Worm (Caenorhabditis elegans) whole organism, dauer: Measurements from ENCODE around the gene T19D7.7.

ENCODE experiments used
- unc-62 ChIP-seq: sonication (generic microtip); optimal IDR thresholded peaks from 2 replicates; lab custom pipeline; 2017; ENCODE audit warnings: missing biosample characterization, missing genetic modification reagents, missing genetic modification characterization

T19D7.7 gene

DNA sequence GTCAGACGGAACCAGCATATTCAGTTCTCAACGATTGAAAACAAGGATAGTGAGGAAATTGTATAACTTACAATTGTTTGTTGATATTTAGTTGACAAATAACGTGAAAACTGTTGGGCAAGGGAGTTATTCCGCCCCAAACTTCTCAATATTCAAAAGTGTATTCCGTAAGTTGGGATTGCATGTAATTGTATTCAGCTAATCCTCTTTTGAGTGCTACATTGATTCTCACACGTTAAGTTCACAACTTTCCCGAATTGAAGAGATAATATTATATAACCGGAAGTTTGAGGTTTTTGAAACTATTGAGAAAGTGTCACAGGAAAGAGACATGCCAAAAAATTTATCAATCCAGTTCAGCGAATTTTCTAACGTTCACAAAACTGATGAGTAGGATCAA is 26.0 kb downstream of the T19D7.7 start, which contains the start of gene ifc-2:
TSS of gene ifc-2 (minus strand) at position 101 of the 400 bp plus-strand sequence.
- TF ChIP-seq unc-62 (GFP tag; lab: Kevin White, UChicago): no peak

DNA sequence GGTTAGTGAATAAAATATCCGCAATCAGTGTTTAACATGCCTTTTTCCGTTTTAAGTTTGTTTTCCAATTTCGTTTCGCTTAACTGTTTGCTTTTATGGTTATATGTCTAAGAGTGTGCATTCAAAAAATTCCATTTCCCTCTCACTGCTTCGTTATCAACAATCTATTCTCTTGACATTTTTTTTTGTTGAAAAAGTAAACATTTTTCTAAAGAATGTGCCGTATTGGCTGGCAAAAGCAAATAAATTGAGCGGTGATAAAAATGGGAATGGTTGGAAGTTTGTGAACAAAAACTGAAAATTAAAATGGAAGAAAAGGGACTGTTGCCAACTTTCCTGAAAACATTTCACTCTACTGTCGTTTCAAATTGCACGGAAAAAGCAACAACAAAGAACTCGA is 29.2 kb downstream of the T19D7.7 start:
- no peak for TF ChIP-seq unc-62 (GFP tag; lab: Kevin White, UChicago)

DNA sequence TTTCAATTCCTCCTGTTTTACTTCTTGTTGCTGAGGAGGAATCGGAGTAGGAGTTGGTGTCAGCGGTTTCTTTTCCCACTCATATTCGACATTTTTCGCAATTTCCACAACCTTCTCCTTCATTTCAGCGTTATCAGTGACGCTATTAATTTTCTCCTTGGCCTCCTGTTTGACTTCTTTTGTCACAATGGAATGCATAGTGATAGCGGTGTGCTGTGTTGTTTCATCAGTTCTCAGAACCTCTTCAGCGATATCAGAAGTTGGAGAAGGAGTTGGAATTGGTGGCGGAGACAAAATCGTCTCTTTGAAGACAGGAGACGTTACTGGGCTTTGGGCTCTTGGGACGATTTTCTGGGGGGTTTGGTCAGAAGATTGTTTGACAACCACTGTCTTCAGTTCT is 34.3 kb downstream of the T19D7.7 start:
- TF ChIP-seq unc-62 (GFP tag; lab: Kevin White, UChicago): no peak

DNA sequence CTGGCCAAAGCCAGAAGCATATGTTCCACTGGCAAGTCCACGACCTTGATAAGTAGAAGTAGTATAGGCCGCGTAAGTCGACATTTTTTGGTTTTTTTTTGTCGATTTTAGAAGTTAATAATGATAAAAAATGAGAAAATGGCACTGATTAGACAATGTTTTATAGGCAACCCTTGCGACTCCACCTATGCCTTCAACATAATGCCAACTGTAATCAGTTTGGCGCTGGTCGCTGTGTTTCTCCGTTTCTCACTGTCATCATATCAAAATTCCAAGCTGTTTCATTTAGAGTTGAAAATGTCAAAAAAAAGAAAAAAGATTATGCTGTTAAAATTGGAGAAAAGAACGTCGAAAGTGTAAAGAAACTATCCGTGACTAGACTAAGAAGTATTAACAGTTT is 35.2 kb downstream of the T19D7.7 start:
- no peak for TF ChIP-seq unc-62 (GFP tag; lab: Kevin White, UChicago)

DNA sequence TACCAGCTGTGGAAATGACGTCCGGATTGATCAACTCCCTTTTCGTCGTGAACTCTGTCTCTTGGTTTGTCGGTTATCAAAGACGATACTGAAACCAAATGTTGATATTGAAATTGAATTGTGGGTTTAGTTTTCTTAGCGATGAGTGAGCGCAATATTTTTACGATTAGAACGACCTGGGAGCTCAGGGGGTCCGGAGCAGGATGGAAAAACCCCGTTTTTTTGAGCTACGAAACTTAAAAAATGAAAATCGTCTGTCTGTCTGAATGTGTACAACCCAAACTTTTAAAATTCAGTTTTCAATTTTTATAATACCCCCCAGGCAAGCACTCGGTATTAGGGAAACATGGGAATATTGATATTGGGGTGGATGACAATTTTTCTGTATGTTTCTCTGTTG is 38.0 kb downstream of the T19D7.7 start:
- TF ChIP-seq unc-62 (GFP tag; lab: Kevin White, UChicago): no peak

DNA sequence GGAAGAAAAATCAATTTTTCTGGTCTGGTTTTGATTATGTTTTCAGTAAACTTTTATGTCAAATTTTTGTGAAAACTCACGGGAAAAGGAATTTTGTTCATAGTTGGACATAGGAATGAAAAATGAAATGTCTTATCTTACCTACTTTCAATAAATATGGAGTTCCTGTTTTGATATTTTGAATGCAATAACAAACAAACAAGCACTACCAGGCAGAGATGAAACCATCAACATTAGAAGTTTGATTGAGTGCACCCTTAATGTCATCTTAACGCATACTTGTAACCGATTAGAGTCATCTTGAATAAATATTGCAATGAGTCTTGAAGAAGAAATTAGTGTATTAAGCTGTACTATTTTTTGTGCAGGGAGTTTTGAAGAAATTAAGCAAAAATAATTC is 39.4 kb downstream of the T19D7.7 start, which contains the start of gene M6.11:
TSS of gene M6.11 (minus strand) at position 101 of the 400 bp plus-strand sequence.
- no peak for TF ChIP-seq unc-62 (GFP tag; lab: Kevin White, UChicago)

DNA sequence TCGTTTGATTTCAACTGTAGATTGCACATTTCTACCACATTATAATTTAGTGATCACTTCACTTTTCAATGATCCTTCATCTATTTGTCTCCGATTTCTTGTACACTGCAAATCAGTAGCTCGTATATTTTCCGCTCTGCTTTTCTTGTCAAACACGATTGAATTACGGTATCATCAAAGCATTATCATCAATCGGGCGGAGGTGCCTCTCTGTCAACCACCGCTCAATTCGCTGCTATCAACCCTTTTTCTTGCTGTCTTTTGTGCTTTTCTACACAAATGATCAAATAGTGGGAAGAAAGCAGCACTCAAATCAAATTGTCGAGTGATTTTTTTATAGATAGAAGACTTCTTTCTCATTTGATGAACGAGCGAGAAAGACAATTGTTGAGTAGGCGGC is 43.2 kb downstream of the T19D7.7 start:
- no peak for TF ChIP-seq unc-62 (GFP tag; lab: Kevin White, UChicago)

DNA sequence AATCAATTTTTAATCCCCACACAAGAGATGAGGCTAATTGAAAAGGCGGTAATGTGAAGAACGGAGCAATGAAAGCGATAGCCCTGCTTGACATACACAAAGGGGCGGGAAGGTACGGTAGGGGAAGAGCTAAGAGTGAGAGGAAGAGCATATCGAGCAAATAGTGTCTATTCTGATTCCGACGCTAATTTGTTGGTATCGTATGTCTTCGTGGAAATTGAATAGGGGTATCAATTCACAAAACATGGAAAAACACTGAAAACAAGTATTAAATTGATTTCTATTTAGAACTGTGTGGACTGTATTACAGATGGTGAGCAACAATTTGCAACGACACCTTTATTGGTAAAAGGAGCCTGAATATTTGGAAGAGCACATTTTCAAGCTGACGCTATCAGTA is 43.9 kb downstream of the T19D7.7 start, which contains the start of gene pha-2:
TSS of gene pha-2 (minus strand) at position 101 of the 400 bp plus-strand sequence.
- TF ChIP-seq unc-62 (GFP tag; lab: Kevin White, UChicago): no peak

DNA sequence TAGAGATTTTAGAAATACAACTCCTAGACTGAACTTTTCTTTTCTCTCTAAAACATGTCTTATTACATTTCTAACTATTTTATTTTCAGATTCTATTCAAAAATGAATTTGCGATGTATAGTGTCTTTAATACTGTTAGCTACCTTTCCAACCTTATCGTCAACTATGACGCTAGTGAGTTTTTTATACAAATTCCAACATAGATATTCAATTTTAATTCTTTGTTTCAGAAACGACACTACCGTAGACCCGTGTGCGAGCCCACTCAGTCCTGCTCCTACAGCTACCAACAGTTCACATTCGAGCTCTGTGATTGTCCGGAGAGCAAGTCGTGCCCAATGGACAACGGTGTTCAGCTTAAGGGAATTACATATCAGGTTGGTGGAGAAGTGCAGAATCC is 51.7 kb downstream of the T19D7.7 start, which contains the start of gene M6.4:
TSS of gene M6.4 (plus strand) at position 55 of the 400 bp plus-strand sequence.
- no peak for TF ChIP-seq unc-62 (GFP tag; lab: Kevin White, UChicago)
